Worm (Caenorhabditis elegans): Measurements from ENCODE around the gene ugt-59.

DNA sequence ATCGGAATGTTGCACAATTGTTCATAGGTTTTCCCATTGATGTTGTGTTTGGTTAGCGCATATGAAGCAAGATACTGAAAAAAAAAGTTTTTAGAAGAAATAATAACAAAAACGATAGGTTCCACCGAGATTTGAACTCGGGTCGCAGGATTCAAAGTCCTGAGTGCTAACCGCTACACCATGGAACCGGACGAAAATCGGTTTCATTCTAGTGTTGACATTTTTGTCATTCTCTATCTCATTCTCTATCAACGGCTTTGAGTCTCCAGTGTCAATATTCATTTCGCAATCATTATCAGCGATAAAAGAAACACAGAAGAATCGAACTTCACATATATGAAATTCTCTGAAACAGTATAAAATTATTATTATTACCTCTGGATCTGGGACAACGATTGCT, 49.3 kb upstream of the ugt-59 start:
- no peak for TF ChIP-seq ama-1 (optimal IDR thresholded peaks at IDR 0.05)
- no peak for TF ChIP-seq nhr-11 (tag; optimal IDR thresholded peaks at IDR 0.05)
- no peak for TF ChIP-seq elt-3 (tag; optimal IDR thresholded peaks at IDR 0.05)
- TF ChIP-seq irx-1 (tag; optimal IDR thresholded peaks at IDR 0.05) = no peak
- no peak for TF ChIP-seq sup-37 (GFP tag; optimal IDR thresholded peaks at IDR 0.05)
- TF ChIP-seq lin-39 (tag; optimal IDR thresholded peaks at IDR 0.05) = no peak
- no peak for TF ChIP-seq lsy-2 (tag; optimal IDR thresholded peaks at IDR 0.05)
